Worm (Caenorhabditis elegans) whole organism, L3 larva: ENCODE data around the gene B0563.8.

Experiments used
- ZK546.5 ChIP-seq: sonication (generic microtip); optimal IDR thresholded peaks from 2 replicates; lab custom pipeline; 2017; ENCODE audit warnings: missing biosample characterization, missing genetic modification characterization
- ceh-28 ChIP-seq: fragments of 150-350 bp; optimal IDR thresholded peaks from 2 replicates; lab custom pipeline; 2014; ENCODE audit warnings: missing biosample characterization, missing genetic modification reagents, missing genetic modification characterization
- ceh-82 ChIP-seq: fragments of 150-350 bp; optimal IDR thresholded peaks from 2 replicates; lab custom pipeline; 2014; ENCODE audit warnings: missing biosample characterization, missing genetic modification characterization
- daf-12 ChIP-seq: fragments of 150-350 bp; optimal IDR thresholded peaks from 2 replicates; lab custom pipeline; 2014; ENCODE audit warnings: missing biosample characterization, missing genetic modification reagents, missing genetic modification characterization
- egl-27 ChIP-seq: sonication (generic microtip); optimal IDR thresholded peaks from 4 replicates; lab custom pipeline; 2017; ENCODE audit warnings: missing biosample characterization, missing genetic modification reagents, missing genetic modification characterization
- egl-5 ChIP-seq: fragments of 150-350 bp; optimal IDR thresholded peaks from 2 replicates; lab custom pipeline; 2017; ENCODE audit warnings: missing biosample characterization, missing genetic modification reagents, missing genetic modification characterization, inconsistent platforms
- elt-2 ChIP-seq: sonication (generic microtip); optimal IDR thresholded peaks from 2 replicates; lab custom pipeline; 2016; ENCODE audit warnings: missing genetic modification reagents, mild to moderate bottlenecking, missing genetic modification characterization, missing compliant biosample characterization
- eor-1 ChIP-seq, 2 experiments: fragments of 150-350 bp; optimal IDR thresholded peaks; 2 replicates each; lab custom pipeline; 2014 to 2018; ENCODE audit warnings: missing biosample characterization in 2 of 2, missing genetic modification characterization in 2 of 2
- fkh-10 ChIP-seq: sonication (generic microtip); optimal IDR thresholded peaks from 2 replicates; lab custom pipeline; 2017; ENCODE audit warnings: missing biosample characterization, missing genetic modification reagents, missing genetic modification characterization
- fkh-2 ChIP-seq: fragments of 150-350 bp; optimal IDR thresholded peaks from 2 replicates; lab custom pipeline; 2014; ENCODE audit warnings: missing biosample characterization, missing genetic modification reagents, missing genetic modification characterization
- fos-1 ChIP-seq: fragments of 150-350 bp; optimal IDR thresholded peaks from 2 replicates; lab custom pipeline; 2014; ENCODE audit warnings: missing biosample characterization, missing genetic modification characterization
- hmg-11 ChIP-seq: sonication (generic microtip); optimal IDR thresholded peaks from 2 replicates; lab custom pipeline; 2016; ENCODE audit warnings: missing genetic modification characterization, missing compliant biosample characterization
- lin-15B ChIP-seq: fragments of 150-350 bp; optimal IDR thresholded peaks from 2 replicates; lab custom pipeline; 2014; ENCODE audit warnings: missing biosample characterization, missing genetic modification characterization
- lin-39 ChIP-seq: fragments of 150-350 bp; optimal IDR thresholded peaks from 2 replicates; lab custom pipeline; 2018; ENCODE audit warnings: missing biosample characterization, missing genetic modification reagents, missing genetic modification characterization
- lsy-12 ChIP-seq: sonication (generic microtip); optimal IDR thresholded peaks from 2 replicates; lab custom pipeline; 2016; ENCODE audit warnings: mild to moderate bottlenecking, missing genetic modification characterization, missing compliant biosample characterization
- mdl-1 ChIP-seq: fragments of 150-350 bp; optimal IDR thresholded peaks from 2 replicates; lab custom pipeline; 2014; ENCODE audit warnings: missing biosample characterization, missing genetic modification characterization
- mml-1 ChIP-seq: fragments of 150-350 bp; sonication (generic microtip); optimal IDR thresholded peaks from 3 replicates; lab custom pipeline; 2014; ENCODE audit warnings: missing biosample characterization, missing genetic modification characterization
- nhr-11 ChIP-seq: fragments of 150-350 bp; optimal IDR thresholded peaks from 2 replicates; lab custom pipeline; 2014; ENCODE audit warnings: missing biosample characterization, missing genetic modification characterization
- nhr-12 ChIP-seq: fragments of 150-350 bp; optimal IDR thresholded peaks from 2 replicates; lab custom pipeline; 2014; ENCODE audit warnings: missing biosample characterization, missing genetic modification characterization
- nhr-23 ChIP-seq: fragments of 150-350 bp; optimal IDR thresholded peaks from 2 replicates; lab custom pipeline; 2014; ENCODE audit warnings: missing biosample characterization, missing genetic modification reagents, missing genetic modification characterization
- nhr-237 ChIP-seq: fragments of 150-350 bp; optimal IDR thresholded peaks from 2 replicates; lab custom pipeline; 2014; ENCODE audit warnings: missing biosample characterization, missing genetic modification characterization
- nhr-25 ChIP-seq: sonication (generic microtip); optimal IDR thresholded peaks from 2 replicates; lab custom pipeline; 2017; ENCODE audit warnings: missing biosample characterization, missing genetic modification characterization
- nhr-28 ChIP-seq: fragments of 150-350 bp; optimal IDR thresholded peaks from 2 replicates; lab custom pipeline; 2014; ENCODE audit warnings: missing biosample characterization, missing genetic modification characterization
- nhr-43 ChIP-seq: sonication (generic microtip); optimal IDR thresholded peaks from 2 replicates; lab custom pipeline; 2016; ENCODE audit warnings: mild to moderate bottlenecking, missing genetic modification characterization, missing compliant biosample characterization; ENCODE audit not compliant: poor library complexity, severe bottlenecking
- nhr-77 ChIP-seq: fragments of 150-350 bp; optimal IDR thresholded peaks from 2 replicates; lab custom pipeline; 2014; ENCODE audit warnings: missing biosample characterization, missing genetic modification characterization
- pha-4 ChIP-seq: fragments of 150-350 bp; optimal IDR thresholded peaks from 2 replicates; lab custom pipeline; 2014; ENCODE audit warnings: missing biosample characterization, missing genetic modification reagents, missing genetic modification characterization
- sea-2 ChIP-seq: fragments of 150-350 bp; sonication (generic microtip); optimal IDR thresholded peaks from 4 replicates; lab custom pipeline; 2014; ENCODE audit warnings: missing biosample characterization, missing genetic modification reagents, missing genetic modification characterization
- skn-1 ChIP-seq: fragments of 150-350 bp; optimal IDR thresholded peaks from 2 replicates; lab custom pipeline; 2014; ENCODE audit warnings: missing biosample characterization, missing genetic modification characterization
- snpc-4 ChIP-seq: fragments of 150-350 bp; optimal IDR thresholded peaks from 2 replicates; lab custom pipeline; 2014; ENCODE audit warnings: missing biosample characterization, missing genetic modification characterization
- tbx-2 ChIP-seq: sonication (generic microtip); optimal IDR thresholded peaks from 2 replicates; lab custom pipeline; 2016; ENCODE audit warnings: mild to moderate bottlenecking, missing genetic modification characterization, missing compliant biosample characterization
- unc-62 ChIP-seq: fragments of 150-350 bp; sonication (generic microtip); optimal IDR thresholded peaks from 4 replicates; lab custom pipeline; 2014; ENCODE audit warnings: missing biosample characterization, missing genetic modification reagents, missing genetic modification characterization
- ztf-11 ChIP-seq: fragments of 150-350 bp; optimal IDR thresholded peaks from 2 replicates; lab custom pipeline; 2014; ENCODE audit warnings: missing biosample characterization, missing genetic modification characterization

The B0563.8 gene

DNA sequence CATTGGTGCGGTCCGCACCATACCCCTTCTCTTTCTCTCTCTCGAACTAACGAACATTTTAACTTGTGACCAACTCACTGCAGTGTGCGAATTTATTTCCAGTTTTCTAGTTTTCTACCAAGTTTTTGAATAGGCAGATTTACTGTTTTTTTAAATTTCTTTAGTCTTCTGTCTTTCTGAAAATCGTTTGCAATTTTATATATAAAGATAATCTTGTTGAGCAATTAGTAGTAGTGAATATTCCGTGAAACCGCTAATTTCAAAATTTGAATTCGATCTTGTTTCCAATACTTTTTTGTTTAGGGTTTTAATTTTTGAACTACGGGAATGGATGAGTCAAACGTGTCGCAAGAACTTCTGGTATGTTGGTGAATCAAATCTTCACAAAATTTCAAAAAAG is 9.5 kb upstream of the B0563.8 start, which contains the start of gene Y81B9A.2:
TSS of gene Y81B9A.2 (plus strand) at position 301 of the 400 bp plus-strand sequence.
- TF ChIP-seq ceh-28 (tag; lab: Kevin White, UChicago) (no peak), ZK546.5 (no peak), nhr-12 (tag; lab: Kevin White, UChicago) (no peak), sea-2 (GFP tag; lab: Kevin White, UChicago) (no peak), ceh-82 (tag; lab: Kevin White, UChicago) (no peak), tbx-2 (tag; lab: Kevin White, UChicago) (no peak)

DNA sequence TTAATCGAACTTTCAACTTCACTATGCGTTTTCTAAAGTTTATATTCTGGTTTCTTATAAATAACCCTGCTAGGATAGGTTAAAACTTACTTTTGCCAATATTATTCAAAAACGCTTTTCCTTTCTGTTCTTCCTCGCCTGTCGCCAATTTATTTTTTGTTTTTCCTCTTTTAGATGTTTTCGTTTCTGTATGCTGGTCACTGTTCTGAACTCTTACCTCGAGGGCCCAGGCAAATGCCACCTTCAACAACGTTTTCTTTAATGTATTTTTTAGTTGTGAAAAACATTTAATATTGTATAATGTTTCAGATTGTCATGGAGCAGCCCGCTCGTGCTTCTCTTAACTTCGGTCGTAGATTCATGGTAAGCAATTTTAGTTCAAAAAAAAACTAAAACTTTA is 7.8 kb upstream of the B0563.8 start, which contains the start of gene Y81B9A.3:
TSS of gene Y81B9A.3 (plus strand) at position 301 of the 400 bp plus-strand sequence.
- TF ChIP-seq lsy-12 (tag; lab: Kevin White, UChicago): no peak
- TF ChIP-seq egl-27 (tag; lab: Kevin White, UChicago): no peak
- no peak for TF ChIP-seq ceh-28 (tag; lab: Kevin White, UChicago)
- TF ChIP-seq egl-5: no peak
- TF ChIP-seq snpc-4: no peak
- TF ChIP-seq nhr-43 (tag; lab: Kevin White, UChicago): no peak
- no peak for TF ChIP-seq nhr-12 (tag; lab: Kevin White, UChicago)
- no peak for TF ChIP-seq ztf-11 (tag; lab: Kevin White, UChicago)
- no peak for TF ChIP-seq lin-39 (tag; lab: Kevin White, UChicago)
- TF ChIP-seq sea-2 (GFP tag; lab: Kevin White, UChicago): no peak
- no peak for TF ChIP-seq nhr-25 (tag; lab: Kevin White, UChicago)

- TF ChIP-seq nhr-11: no peak
- TF ChIP-seq hmg-11: no peak
- TF ChIP-seq ceh-28 (tag; lab: Kevin White, UChicago): no peak
- no peak for TF ChIP-seq nhr-237 (tag; lab: Kevin White, UChicago)
- TF ChIP-seq ceh-82 (tag; lab: Kevin White, UChicago): no peak
Measured at ce11 chrX:9180823-9181222, 6.5 kb upstream of the B0563.8 start, which contains the start of gene Y81B9A.4. Gene Y81B9A.4, minus strand, starts transcription at chrX:9180923.

ce11 chrX:9172733-9173132 is 1.6 kb downstream of the B0563.8 start:
- no peak for TF ChIP-seq nhr-25 (tag; lab: Kevin White, UChicago)
- no peak for TF ChIP-seq eor-1 (tag; optimal IDR thresholded peaks at IDR 0.05; lab: Kevin White, UChicago)
- TF ChIP-seq nhr-11: no peak
- TF ChIP-seq lin-15B: no peak
- TF ChIP-seq nhr-77 (tag; lab: Kevin White, UChicago): no peak
- TF ChIP-seq snpc-4: no peak
- TF ChIP-seq skn-1: no peak
- no peak for TF ChIP-seq unc-62 (GFP tag; lab: Kevin White, UChicago)
- no peak for TF ChIP-seq nhr-23

DNA sequence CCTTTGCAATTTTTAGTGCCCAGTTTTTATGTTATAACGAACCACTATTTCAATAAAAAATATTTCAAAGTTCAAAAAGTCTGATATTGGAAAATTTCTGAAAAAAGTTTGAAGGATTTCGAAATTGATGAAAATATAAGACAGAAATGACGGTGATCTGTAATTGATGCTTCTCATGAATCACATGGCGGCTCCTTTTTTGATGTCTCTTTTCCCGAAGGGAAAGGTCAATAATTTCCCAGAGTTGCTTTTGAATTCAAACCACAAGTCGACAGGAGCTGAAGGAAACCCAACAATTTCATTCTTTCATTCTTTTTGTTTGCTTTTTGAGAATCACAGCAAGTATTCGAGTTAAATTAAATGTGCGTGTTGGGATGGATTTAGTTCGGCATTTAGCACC is 2.0 kb downstream of the B0563.8 start, which contains the start of gene B0563.18:
TSS of gene B0563.18 (plus strand) at position 301 of the 400 bp plus-strand sequence.
- TF ChIP-seq hmg-11 (no peak), mdl-1 (tag; lab: Kevin White, UChicago) (no peak), tbx-2 (tag; lab: Kevin White, UChicago) (no peak), nhr-237 (tag; lab: Kevin White, UChicago) (no peak), egl-5 (no peak), nhr-28 (no peak), lin-39 (tag; lab: Kevin White, UChicago) (no peak), fkh-10 (GFP tag; lab: Kevin White, UChicago) (no peak), fos-1 (tag; lab: Kevin White, UChicago) (no peak), sea-2 (GFP tag; lab: Kevin White, UChicago) (no peak), pha-4 (tag; lab: Kevin White, UChicago) (no peak)

ce11 chrX:9171241-9171640 is 3.1 kb downstream of the B0563.8 start, which contains the start of gene B0563.1:
Gene B0563.1, plus strand, starts transcription at chrX:9171541.
- no peak for TF ChIP-seq daf-12 (tag; lab: Kevin White, UChicago)
- TF ChIP-seq mml-1 (tag; lab: Kevin White, UChicago): no peak
- no peak for TF ChIP-seq nhr-28
- TF ChIP-seq fkh-10 (GFP tag; lab: Kevin White, UChicago): no peak
- no peak for TF ChIP-seq hmg-11
- no peak for TF ChIP-seq sea-2 (GFP tag; lab: Kevin White, UChicago)
- no peak for TF ChIP-seq fkh-2 (tag; lab: Kevin White, UChicago)
- no peak for TF ChIP-seq nhr-43 (tag; lab: Kevin White, UChicago)
- TF ChIP-seq elt-2 (tag; lab: Kevin White, UChicago): no peak
- TF ChIP-seq nhr-25 (tag; lab: Kevin White, UChicago): no peak
- TF ChIP-seq fos-1 (tag; lab: Kevin White, UChicago): no peak
- TF ChIP-seq, all 47 proteins: peak for 0
